Worm (Caenorhabditis elegans) whole organism, L3 larva: ENCODE results near the gene slc-9B.1.

Source experiments
- ZK546.5 ChIP-seq: sonication (generic microtip); optimal IDR thresholded peaks from 2 replicates; lab custom pipeline; 2017; ENCODE audit warnings: missing biosample characterization, missing genetic modification characterization
- aly-2 ChIP-seq: fragments of 150-350 bp; optimal IDR thresholded peaks from 2 replicates; lab custom pipeline; 2014; ENCODE audit warnings: missing biosample characterization, missing genetic modification characterization
- ama-1 ChIP-seq: fragments of 150-350 bp; optimal IDR thresholded peaks from 2 replicates; lab custom pipeline; 2018
- ceh-16 ChIP-seq: sonication (generic microtip); optimal IDR thresholded peaks from 2 replicates; lab custom pipeline; 2017; ENCODE audit warnings: missing biosample characterization, missing genetic modification characterization
- ceh-28 ChIP-seq: fragments of 150-350 bp; optimal IDR thresholded peaks from 2 replicates; lab custom pipeline; 2014; ENCODE audit warnings: missing biosample characterization, missing genetic modification reagents, missing genetic modification characterization
- ceh-9 ChIP-seq: sonication (generic microtip); optimal IDR thresholded peaks from 2 replicates; lab custom pipeline; 2018; ENCODE audit warnings: missing biosample characterization, missing genetic modification characterization
- daf-12 ChIP-seq: fragments of 150-350 bp; optimal IDR thresholded peaks from 2 replicates; lab custom pipeline; 2014; ENCODE audit warnings: missing biosample characterization, missing genetic modification reagents, missing genetic modification characterization
- egl-27 ChIP-seq: sonication (generic microtip); optimal IDR thresholded peaks from 4 replicates; lab custom pipeline; 2017; ENCODE audit warnings: missing biosample characterization, missing genetic modification reagents, missing genetic modification characterization
- egl-5 ChIP-seq: fragments of 150-350 bp; optimal IDR thresholded peaks from 2 replicates; lab custom pipeline; 2017; ENCODE audit warnings: missing biosample characterization, missing genetic modification reagents, missing genetic modification characterization, inconsistent platforms
- elt-1 ChIP-seq: fragments of 150-350 bp; optimal IDR thresholded peaks from 2 replicates; lab custom pipeline; 2014; ENCODE audit warnings: missing biosample characterization, missing genetic modification characterization
- elt-2 ChIP-seq: sonication (generic microtip); optimal IDR thresholded peaks from 2 replicates; lab custom pipeline; 2016; ENCODE audit warnings: missing genetic modification reagents, mild to moderate bottlenecking, missing genetic modification characterization, missing compliant biosample characterization
- elt-3 ChIP-seq, 3 experiments: fragments of 150-350 bp in 1 of 3; sonication (generic microtip) in 2 of 3; optimal IDR thresholded peaks; 2 replicates in 2 of 3; 4 replicates in 1 of 3; lab custom pipeline; 2014 to 2017; ENCODE audit warnings: missing biosample characterization in 3 of 3, missing genetic modification characterization in 3 of 3
- eor-1 ChIP-seq, 2 experiments: fragments of 150-350 bp; optimal IDR thresholded peaks; 2 replicates each; lab custom pipeline; 2014 to 2018; ENCODE audit warnings: missing biosample characterization in 2 of 2, missing genetic modification characterization in 2 of 2
- fkh-10 ChIP-seq: sonication (generic microtip); optimal IDR thresholded peaks from 2 replicates; lab custom pipeline; 2017; ENCODE audit warnings: missing biosample characterization, missing genetic modification reagents, missing genetic modification characterization
- fos-1 ChIP-seq: fragments of 150-350 bp; optimal IDR thresholded peaks from 2 replicates; lab custom pipeline; 2014; ENCODE audit warnings: missing biosample characterization, missing genetic modification characterization
- jun-1 ChIP-seq: fragments of 150-350 bp; optimal IDR thresholded peaks from 2 replicates; lab custom pipeline; 2014; ENCODE audit warnings: missing biosample characterization, missing genetic modification reagents, missing genetic modification characterization
- lin-15B ChIP-seq: fragments of 150-350 bp; optimal IDR thresholded peaks from 2 replicates; lab custom pipeline; 2014; ENCODE audit warnings: missing biosample characterization, missing genetic modification characterization
- lin-39 ChIP-seq: fragments of 150-350 bp; optimal IDR thresholded peaks from 2 replicates; lab custom pipeline; 2018; ENCODE audit warnings: missing biosample characterization, missing genetic modification reagents, missing genetic modification characterization
- mdl-1 ChIP-seq: fragments of 150-350 bp; optimal IDR thresholded peaks from 2 replicates; lab custom pipeline; 2014; ENCODE audit warnings: missing biosample characterization, missing genetic modification characterization
- nfya-1 ChIP-seq: sonication (generic microtip); optimal IDR thresholded peaks from 2 replicates; lab custom pipeline; 2017; ENCODE audit warnings: missing genetic modification characterization, mild to moderate bottlenecking, missing compliant biosample characterization, antibody characterized with exemption, moderate library complexity; ENCODE audit not compliant: insufficient read depth
- nhr-11 ChIP-seq: fragments of 150-350 bp; optimal IDR thresholded peaks from 2 replicates; lab custom pipeline; 2014; ENCODE audit warnings: missing biosample characterization, missing genetic modification characterization
- nhr-23 ChIP-seq: fragments of 150-350 bp; optimal IDR thresholded peaks from 2 replicates; lab custom pipeline; 2014; ENCODE audit warnings: missing biosample characterization, missing genetic modification reagents, missing genetic modification characterization
- nhr-237 ChIP-seq: fragments of 150-350 bp; optimal IDR thresholded peaks from 2 replicates; lab custom pipeline; 2014; ENCODE audit warnings: missing biosample characterization, missing genetic modification characterization
- nhr-25 ChIP-seq: sonication (generic microtip); optimal IDR thresholded peaks from 2 replicates; lab custom pipeline; 2017; ENCODE audit warnings: missing biosample characterization, missing genetic modification characterization
- nhr-43 ChIP-seq: sonication (generic microtip); optimal IDR thresholded peaks from 2 replicates; lab custom pipeline; 2016; ENCODE audit warnings: mild to moderate bottlenecking, missing genetic modification characterization, missing compliant biosample characterization; ENCODE audit not compliant: poor library complexity, severe bottlenecking
- nhr-76 ChIP-seq: fragments of 150-350 bp; sonication (generic microtip); optimal IDR thresholded peaks from 5 replicates; lab custom pipeline; 2014; ENCODE audit warnings: missing biosample characterization, missing genetic modification characterization
- nhr-77 ChIP-seq: fragments of 150-350 bp; optimal IDR thresholded peaks from 2 replicates; lab custom pipeline; 2014; ENCODE audit warnings: missing biosample characterization, missing genetic modification characterization
- pha-4 ChIP-seq: fragments of 150-350 bp; optimal IDR thresholded peaks from 2 replicates; lab custom pipeline; 2014; ENCODE audit warnings: missing biosample characterization, missing genetic modification reagents, missing genetic modification characterization
- pqm-1 ChIP-seq: fragments of 150-350 bp; optimal IDR thresholded peaks from 2 replicates; lab custom pipeline; 2017; ENCODE audit warnings: missing biosample characterization, missing genetic modification characterization, inconsistent platforms
- sea-2 ChIP-seq: fragments of 150-350 bp; sonication (generic microtip); optimal IDR thresholded peaks from 4 replicates; lab custom pipeline; 2014; ENCODE audit warnings: missing biosample characterization, missing genetic modification reagents, missing genetic modification characterization
- skn-1 ChIP-seq: fragments of 150-350 bp; optimal IDR thresholded peaks from 2 replicates; lab custom pipeline; 2014; ENCODE audit warnings: missing biosample characterization, missing genetic modification characterization
- snpc-4 ChIP-seq: fragments of 150-350 bp; optimal IDR thresholded peaks from 2 replicates; lab custom pipeline; 2014; ENCODE audit warnings: missing biosample characterization, missing genetic modification characterization
- tbx-2 ChIP-seq: sonication (generic microtip); optimal IDR thresholded peaks from 2 replicates; lab custom pipeline; 2016; ENCODE audit warnings: mild to moderate bottlenecking, missing genetic modification characterization, missing compliant biosample characterization
- unc-62 ChIP-seq: fragments of 150-350 bp; sonication (generic microtip); optimal IDR thresholded peaks from 4 replicates; lab custom pipeline; 2014; ENCODE audit warnings: missing biosample characterization, missing genetic modification reagents, missing genetic modification characterization
- zag-1 ChIP-seq: fragments of 150-350 bp; optimal IDR thresholded peaks from 2 replicates; lab custom pipeline; 2014; ENCODE audit warnings: missing biosample characterization, missing genetic modification characterization
- ztf-11 ChIP-seq: fragments of 150-350 bp; optimal IDR thresholded peaks from 2 replicates; lab custom pipeline; 2014; ENCODE audit warnings: missing biosample characterization, missing genetic modification characterization

slc-9B.1 gene

DNA sequence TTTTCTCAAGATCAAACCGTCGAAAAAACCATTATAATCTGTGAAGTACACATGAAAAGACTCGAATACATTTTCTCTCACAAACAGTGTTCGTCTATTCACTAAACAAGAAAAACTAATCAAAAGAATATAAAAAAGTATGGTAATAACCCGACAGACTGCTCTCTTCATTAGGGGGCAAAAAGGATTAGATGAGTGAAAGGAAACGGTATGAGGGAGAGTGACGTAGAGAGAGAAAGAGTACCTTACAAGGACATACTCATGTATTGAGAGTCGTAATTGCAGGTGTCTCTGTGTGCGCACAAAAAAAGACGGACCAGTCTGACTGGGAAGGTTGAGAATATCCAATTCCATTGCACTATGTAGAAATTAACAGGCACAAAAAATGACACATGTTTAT, 29.7 kb upstream of the slc-9B.1 start:
- TF ChIP-seq aly-2 (no peak), ceh-16 (tag; lab: Kevin White, UChicago) (no peak), pha-4 (tag; lab: Kevin White, UChicago) (no peak), egl-5 (no peak), nhr-77 (tag; lab: Kevin White, UChicago) (no peak), nhr-43 (tag; lab: Kevin White, UChicago) (no peak), egl-27 (tag; lab: Kevin White, UChicago) (no peak), nhr-11 (tag; lab: Kevin White, UChicago) (no peak), tbx-2 (tag; lab: Kevin White, UChicago) (no peak), nhr-23 (tag; lab: Kevin White, UChicago) (no peak), ztf-11 (tag; lab: Kevin White, UChicago) (no peak), eor-1 (tag; optimal IDR thresholded peaks at IDR 0.05; lab: Kevin White, UChicago) (no peak), elt-3 (tag; optimal IDR thresholded peaks at IDR 0.05; lab: Kevin White, UChicago) (no peak), fkh-10 (no peak), ceh-28 (tag; lab: Kevin White, UChicago) (no peak), lin-39 (tag; lab: Kevin White, UChicago) (no peak), unc-62 (GFP tag; lab: Kevin White, UChicago) (no peak), fos-1 (tag; lab: Kevin White, UChicago) (no peak), sea-2 (GFP tag; lab: Kevin White, UChicago) (no peak), nfya-1 (tag; lab: Kevin White, UChicago) (no peak)

DNA sequence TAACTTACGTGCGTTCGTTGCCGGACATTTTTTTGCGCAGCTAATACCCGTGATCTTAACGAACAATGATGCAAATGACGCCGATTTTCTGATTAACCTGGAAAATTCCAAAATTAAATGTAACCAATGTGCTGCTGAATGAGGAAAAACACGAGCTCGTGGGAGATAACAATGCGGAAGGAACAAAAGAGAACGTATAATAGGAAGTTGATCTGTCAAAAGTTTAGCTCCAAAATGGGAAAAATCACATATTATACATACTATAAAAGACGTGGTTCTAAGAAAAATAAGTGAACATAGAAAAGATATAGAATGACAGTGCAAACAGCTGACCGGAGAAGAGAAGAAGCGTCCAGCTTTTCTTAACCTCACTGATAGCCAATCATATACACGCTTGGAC, 26.6 kb upstream of the slc-9B.1 start, which contains the start of gene C14H10.2:
TSS of gene C14H10.2 (minus strand) at position 101 of the 400 bp plus-strand sequence.
- TF ChIP-seq skn-1 (tag; lab: Kevin White, UChicago) (no peak), nhr-43 (tag; lab: Kevin White, UChicago) (no peak), nhr-237 (tag; lab: Kevin White, UChicago) (no peak), ztf-11 (tag; lab: Kevin White, UChicago) (no peak), nhr-76 (tag; lab: Kevin White, UChicago) (no peak), nhr-25 (no peak), mdl-1 (tag; lab: Kevin White, UChicago) (no peak), lin-39 (tag; lab: Kevin White, UChicago) (no peak), fkh-10 (no peak), nfya-1 (tag; lab: Kevin White, UChicago) (no peak)

DNA sequence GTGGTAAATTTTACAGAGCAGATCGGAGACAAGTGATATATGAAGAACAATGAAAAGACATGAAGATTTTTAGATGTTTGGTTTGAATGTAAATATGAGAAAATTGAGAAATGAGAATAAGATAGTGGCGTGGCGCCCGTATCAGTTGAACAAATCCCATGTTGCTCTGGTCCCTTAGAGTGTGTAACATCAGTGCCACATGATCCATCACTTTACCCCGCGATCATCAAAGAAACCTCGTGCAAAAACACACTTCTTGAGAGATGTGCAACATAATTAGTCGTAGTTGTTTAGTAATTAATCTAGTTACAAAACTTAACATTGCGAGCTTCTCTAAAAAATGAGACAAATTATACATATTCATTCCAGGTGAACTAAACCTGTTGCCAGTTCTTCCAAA, 25.3 kb upstream of the slc-9B.1 start:
- TF ChIP-seq zag-1 (tag; lab: Kevin White, UChicago) (no peak), tbx-2 (tag; lab: Kevin White, UChicago) (no peak), nhr-237 (tag; lab: Kevin White, UChicago) (no peak), jun-1 (no peak), egl-27 (tag; lab: Kevin White, UChicago) (no peak), unc-62 (GFP tag; lab: Kevin White, UChicago) (no peak), ceh-28 (tag; lab: Kevin White, UChicago) (no peak), snpc-4 (no peak), ceh-16 (tag; lab: Kevin White, UChicago) (no peak), ama-1 (lab: Kevin White, UChicago) (no peak), egl-5 (no peak), ceh-9 (no peak), aly-2 (no peak), lin-15B (no peak), nhr-11 (tag; lab: Kevin White, UChicago) (no peak), daf-12 (tag; lab: Kevin White, UChicago) (no peak), nhr-43 (tag; lab: Kevin White, UChicago) (no peak)

DNA sequence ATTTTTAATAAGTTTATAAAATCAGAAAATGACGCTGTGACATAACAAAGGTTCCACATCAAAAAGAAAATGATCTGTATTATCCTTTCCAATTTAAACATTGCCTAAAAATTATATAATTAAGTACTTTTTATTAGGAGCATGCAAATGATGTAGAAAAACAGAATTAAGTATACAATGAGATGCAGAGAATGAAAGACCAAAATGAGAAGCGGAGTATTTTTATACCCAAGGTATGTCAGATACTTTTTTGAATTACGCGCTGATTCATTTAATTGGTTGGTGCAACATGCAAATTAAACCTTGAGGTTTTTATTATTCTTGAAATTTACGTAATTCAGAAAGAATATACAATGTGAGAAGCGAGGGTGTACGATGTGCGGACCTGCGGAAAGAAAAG, 19.4 kb upstream of the slc-9B.1 start, which contains the start of gene C32A9.1:
TSS of gene C32A9.1 (minus strand) at position 101 of the 400 bp plus-strand sequence.
- no peak for TF ChIP-seq ZK546.5 (tag; lab: Kevin White, UChicago)
- TF ChIP-seq elt-3 (tag; optimal IDR thresholded peaks at IDR 0.05; lab: Kevin White, UChicago), result no peak
- TF ChIP-seq nfya-1 (tag; lab: Kevin White, UChicago), result no peak
- no peak for TF ChIP-seq skn-1 (tag; lab: Kevin White, UChicago)
- TF ChIP-seq nhr-23 (tag; lab: Kevin White, UChicago), result no peak
- TF ChIP-seq nhr-25, result no peak
- no peak for TF ChIP-seq elt-1 (tag; lab: Kevin White, UChicago)
- no peak for TF ChIP-seq snpc-4
- TF ChIP-seq nhr-11 (tag; lab: Kevin White, UChicago), result no peak
- TF ChIP-seq nhr-77 (tag; lab: Kevin White, UChicago), result no peak
- no peak for TF ChIP-seq zag-1 (tag; lab: Kevin White, UChicago)
- TF ChIP-seq tbx-2 (tag; lab: Kevin White, UChicago), result no peak
- TF ChIP-seq pqm-1, result no peak
- TF ChIP-seq egl-27 (tag; lab: Kevin White, UChicago), result no peak
- no peak for TF ChIP-seq jun-1
- TF ChIP-seq mdl-1 (tag; lab: Kevin White, UChicago), result no peak
- no peak for TF ChIP-seq unc-62 (GFP tag; lab: Kevin White, UChicago)
- no peak for TF ChIP-seq elt-2 (tag; lab: Kevin White, UChicago)
- no peak for TF ChIP-seq fkh-10
- TF ChIP-seq, all 47 proteins: peak for 0
